Worm (Caenorhabditis elegans): ENCODE data around the gene npr-34.
A peak's percentile ranks its signal among the peaks of the same experiment; 100 is the strongest.
"Not testable (repeated sequence)": the region's sequence is repeated elsewhere in the genome, so short reads cannot be mapped to it uniquely, and the experiment has no call there.

- TF ChIP-seq mdl-1 (tag; optimal IDR thresholded peaks at IDR 0.05); nhr-90 (tag; optimal IDR thresholded peaks at IDR 0.05; ENCODE audit: poor library complexity): not testable (repeated sequence)
- TF ChIP-seq nhr-19 (GFP tag; conservative IDR thresholded peaks at IDR 0.05): peak; percentile 64
Measured at ce11 chrII:14762528-14762927, 23.5 kb upstream of the npr-34 start.

All from whole organism, L1 larva.